Worm (Caenorhabditis elegans): ENCODE data around the gene ZK637.4.

Gene ZK637.4

DNA sequence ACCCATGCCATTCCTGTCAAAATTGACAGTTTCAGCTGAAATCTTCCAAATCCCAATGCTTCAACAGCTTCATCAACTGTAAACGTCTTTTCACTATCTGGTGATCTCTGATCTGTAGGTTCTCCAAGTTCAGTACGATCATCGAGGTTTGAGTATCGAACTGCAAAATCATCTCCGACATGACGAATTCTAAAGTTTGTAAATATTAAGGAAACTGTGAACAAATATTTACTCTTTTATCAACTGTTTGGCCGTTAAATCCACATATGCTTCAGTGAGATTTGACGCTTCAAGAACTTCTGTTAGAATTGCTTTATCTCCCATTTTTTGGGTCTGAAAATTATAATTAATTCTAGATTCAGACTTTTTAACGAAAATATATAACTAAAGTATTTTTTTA lies 8.4 kb upstream of the ZK637.4 start, which contains the start of gene svop-1:
svop-1 (minus strand) TSS at position 339 of the 400 bp plus-strand sequence.
- TF ChIP-seq fkh-6 (tag; optimal IDR thresholded peaks at IDR 0.05) = no peak
- TF ChIP-seq ceh-9 (tag; optimal IDR thresholded peaks at IDR 0.05) = no peak
- no peak for TF ChIP-seq hlh-15 (tag; optimal IDR thresholded peaks at IDR 0.05)
- TF ChIP-seq ref-2 (tag; optimal IDR thresholded peaks at IDR 0.05) = no peak
- no peak for TF ChIP-seq F13H6.1 (tag; optimal IDR thresholded peaks at IDR 0.05)
- no peak for TF ChIP-seq pros-1 (tag; optimal IDR thresholded peaks at IDR 0.05)
- no peak for TF ChIP-seq ceh-6 (GFP tag; optimal IDR thresholded peaks at IDR 0.05)
- TF ChIP-seq elt-2 (tag; optimal IDR thresholded peaks at IDR 0.05) = no peak
- TF ChIP-seq ceh-22 (tag; optimal IDR thresholded peaks at IDR 0.05) = no peak
- TF ChIP-seq syd-9 (tag; optimal IDR thresholded peaks at IDR 0.05) = no peak
- TF ChIP-seq npax-4 (tag; optimal IDR thresholded peaks at IDR 0.05) = no peak
- no peak for TF ChIP-seq ama-1 (optimal IDR thresholded peaks at IDR 0.05)
- TF ChIP-seq C08G9.2 (tag; optimal IDR thresholded peaks at IDR 0.05) = no peak
- no peak for TF ChIP-seq madf-2 (tag; optimal IDR thresholded peaks at IDR 0.05)
- TF ChIP-seq dmd-4 (tag; optimal IDR thresholded peaks at IDR 0.05; ENCODE audit: borderline replicate concordance) = no peak
- TF ChIP-seq ceh-34 (tag; optimal IDR thresholded peaks at IDR 0.05) = no peak

DNA sequence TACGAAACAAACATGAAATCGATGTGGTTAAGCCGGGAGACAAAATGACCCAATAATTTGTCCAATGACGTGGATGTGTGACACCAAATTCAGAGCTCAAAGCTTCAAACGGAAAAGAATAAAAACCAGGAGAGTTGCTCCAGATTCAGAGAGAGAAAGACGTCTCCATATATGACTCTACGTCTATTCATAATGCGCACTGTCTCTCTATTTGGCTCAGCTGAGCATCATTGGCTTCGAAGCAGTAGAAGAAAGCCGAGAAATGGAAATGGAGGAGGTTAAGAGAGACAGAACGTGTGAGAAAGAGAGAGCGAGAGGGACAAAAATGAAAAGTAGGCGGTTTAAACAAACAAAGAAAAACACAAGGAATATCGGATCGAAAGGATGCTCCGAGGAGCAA lies 7.3 kb upstream of the ZK637.4 start:
- TF ChIP-seq ceh-19 (GFP tag; optimal IDR thresholded peaks at IDR 0.05) = peak; percentile 54
- TF ChIP-seq ceh-24 (tag; optimal IDR thresholded peaks at IDR 0.05) = no peak
- TF ChIP-seq tbx-2 (tag; optimal IDR thresholded peaks at IDR 0.05) = peak; percentile 34
- TF ChIP-seq madf-2 (tag; optimal IDR thresholded peaks at IDR 0.05) = no peak
- TF ChIP-seq ceh-18 (tag; optimal IDR thresholded peaks at IDR 0.05) = peak; percentile 10
- TF ChIP-seq unc-42 (tag; optimal IDR thresholded peaks at IDR 0.05) = peak; percentile 26
- peak; percentile 1 for TF ChIP-seq nfya-1 (tag; optimal IDR thresholded peaks at IDR 0.05)
- TF ChIP-seq hlh-6 (tag; optimal IDR thresholded peaks at IDR 0.05) = no peak
- no peak for TF ChIP-seq rnt-1 (tag; optimal IDR thresholded peaks at IDR 0.05)
- peak; percentile 30 for TF ChIP-seq ceh-31 (tag; optimal IDR thresholded peaks at IDR 0.05)
- peak; percentile 8 for TF ChIP-seq ceh-2 (tag; optimal IDR thresholded peaks at IDR 0.05)
- TF ChIP-seq ceh-34 (tag; optimal IDR thresholded peaks at IDR 0.05) = peak; percentile 2

DNA sequence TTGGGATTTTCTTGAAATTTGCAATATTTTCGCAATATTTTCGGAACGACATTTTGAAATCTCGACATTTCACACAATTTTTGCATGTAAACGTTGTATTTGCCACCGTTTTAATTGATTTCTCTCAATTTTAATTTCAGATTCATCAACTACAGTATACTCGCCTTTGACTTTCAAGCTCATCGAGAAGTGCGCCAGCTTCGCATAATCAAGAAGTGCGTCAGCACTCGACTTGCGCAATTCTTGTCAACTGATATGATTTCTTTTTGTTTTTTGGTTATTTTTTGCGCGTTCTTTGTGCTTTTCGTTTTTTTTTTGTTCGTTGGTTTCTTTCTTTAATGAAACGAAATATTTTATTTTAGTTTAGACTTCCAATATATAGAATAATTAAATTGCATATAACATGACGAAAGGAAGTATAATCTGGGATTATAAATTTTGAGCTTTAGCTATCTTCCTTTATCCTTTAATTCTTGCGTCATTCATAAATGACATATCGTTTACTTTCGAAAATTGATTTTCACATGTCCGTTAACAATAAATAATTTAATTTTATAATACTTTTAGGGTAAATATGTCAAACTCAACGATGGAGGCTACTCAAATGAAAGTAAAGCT lies 6.3 kb upstream of the ZK637.4 start, which contains the start of gene famh-136:
famh-136 (plus strand) TSS at position 568 of the 618 bp plus-strand sequence.
- TF ChIP-seq nhr-232 (tag; optimal IDR thresholded peaks at IDR 0.05) = peak; percentile 39
- no peak for TF ChIP-seq C38D4.7 (GFP tag; optimal IDR thresholded peaks at IDR 0.05)
- TF ChIP-seq pros-1 (tag; optimal IDR thresholded peaks at IDR 0.05) = no peak
- no peak for TF ChIP-seq pax-1 (tag; optimal IDR thresholded peaks at IDR 0.05)
- no peak for TF ChIP-seq hlh-15 (tag; optimal IDR thresholded peaks at IDR 0.05)
- TF ChIP-seq ceh-2 (tag; optimal IDR thresholded peaks at IDR 0.05) = no peak
- no peak for TF ChIP-seq ceh-24 (tag; optimal IDR thresholded peaks at IDR 0.05)
- no peak for TF ChIP-seq C08G9.2 (tag; optimal IDR thresholded peaks at IDR 0.05)
- TF ChIP-seq pqm-1 (tag; optimal IDR thresholded peaks at IDR 0.05) = peak; percentile 35
- TF ChIP-seq ceh-18 (tag; optimal IDR thresholded peaks at IDR 0.05) = peak; percentile 29
- TF ChIP-seq dve-1 (tag; optimal IDR thresholded peaks at IDR 0.05) = peak; percentile 39
- TF ChIP-seq hlh-13 (GFP tag; optimal IDR thresholded peaks at IDR 0.05) = no peak
- no peak for TF ChIP-seq Y22D7AL.16 (tag; optimal IDR thresholded peaks at IDR 0.05)
- no peak for TF ChIP-seq pag-3 (tag; optimal IDR thresholded peaks at IDR 0.05; ENCODE audit: borderline replicate concordance)
- TF ChIP-seq ref-2 (tag; optimal IDR thresholded peaks at IDR 0.05) = no peak
- no peak for TF ChIP-seq nhr-11 (tag; optimal IDR thresholded peaks at IDR 0.05)
- no peak for TF ChIP-seq zip-5 (tag; optimal IDR thresholded peaks at IDR 0.05)
- peak; percentile 59 for TF ChIP-seq nfya-1 (tag; optimal IDR thresholded peaks at IDR 0.05)
- peak; percentile 20 for TF ChIP-seq ceh-31 (tag; optimal IDR thresholded peaks at IDR 0.05)
- TF ChIP-seq ceh-14 (tag; optimal IDR thresholded peaks at IDR 0.05) = peak; percentile 78
- TF ChIP-seq madf-2 (tag; optimal IDR thresholded peaks at IDR 0.05) = no peak
- TF ChIP-seq unc-42 (tag; optimal IDR thresholded peaks at IDR 0.05) = peak; percentile 65
- TF ChIP-seq odd-2 (tag; optimal IDR thresholded peaks at IDR 0.05) = no peak
- TF ChIP-seq ceh-34 (tag; optimal IDR thresholded peaks at IDR 0.05) = no peak
- no peak for TF ChIP-seq syd-9 (tag; optimal IDR thresholded peaks at IDR 0.05)
- no peak for TF ChIP-seq ceh-9 (tag; optimal IDR thresholded peaks at IDR 0.05)
- no peak for TF ChIP-seq hlh-6 (tag; optimal IDR thresholded peaks at IDR 0.05)
- no peak for TF ChIP-seq pha-2 (tag; optimal IDR thresholded peaks at IDR 0.05)
- peak; percentile 36 for TF ChIP-seq tbx-2 (tag; optimal IDR thresholded peaks at IDR 0.05)
- TF ChIP-seq ceh-30 (tag; optimal IDR thresholded peaks at IDR 0.05) = no peak
- no peak for TF ChIP-seq ceh-22 (tag; optimal IDR thresholded peaks at IDR 0.05)
- peak; percentile 57 for TF ChIP-seq sox-4 (tag; optimal IDR thresholded peaks at IDR 0.05)
- no peak for TF ChIP-seq dmd-4 (tag; optimal IDR thresholded peaks at IDR 0.05; ENCODE audit: borderline replicate concordance)
- TF ChIP-seq fkh-6 (tag; optimal IDR thresholded peaks at IDR 0.05) = no peak
- TF ChIP-seq elt-4 (tag; optimal IDR thresholded peaks at IDR 0.05) = no peak
- TF ChIP-seq ahr-1 (tag; optimal IDR thresholded peaks at IDR 0.05) = peak; percentile 39
- TF ChIP-seq elt-2 (tag; optimal IDR thresholded peaks at IDR 0.05) = peak; percentile 75
- 0 out of 2 replicates have a peak, but pooled peaks have one; percentile 31 for TF ChIP-seq unc-3 (GFP tag; conservative IDR thresholded peaks at IDR 0.05)
- TF ChIP-seq unc-3 (tag; optimal IDR thresholded peaks at IDR 0.05) = no peak
- peak; percentile 44 for TF ChIP-seq unc-55 (GFP tag; optimal IDR thresholded peaks at IDR 0.05)
